Fruit fly (Drosophila melanogaster): ENCODE data around the gene CG4829.

CG4829 gene

DNA sequence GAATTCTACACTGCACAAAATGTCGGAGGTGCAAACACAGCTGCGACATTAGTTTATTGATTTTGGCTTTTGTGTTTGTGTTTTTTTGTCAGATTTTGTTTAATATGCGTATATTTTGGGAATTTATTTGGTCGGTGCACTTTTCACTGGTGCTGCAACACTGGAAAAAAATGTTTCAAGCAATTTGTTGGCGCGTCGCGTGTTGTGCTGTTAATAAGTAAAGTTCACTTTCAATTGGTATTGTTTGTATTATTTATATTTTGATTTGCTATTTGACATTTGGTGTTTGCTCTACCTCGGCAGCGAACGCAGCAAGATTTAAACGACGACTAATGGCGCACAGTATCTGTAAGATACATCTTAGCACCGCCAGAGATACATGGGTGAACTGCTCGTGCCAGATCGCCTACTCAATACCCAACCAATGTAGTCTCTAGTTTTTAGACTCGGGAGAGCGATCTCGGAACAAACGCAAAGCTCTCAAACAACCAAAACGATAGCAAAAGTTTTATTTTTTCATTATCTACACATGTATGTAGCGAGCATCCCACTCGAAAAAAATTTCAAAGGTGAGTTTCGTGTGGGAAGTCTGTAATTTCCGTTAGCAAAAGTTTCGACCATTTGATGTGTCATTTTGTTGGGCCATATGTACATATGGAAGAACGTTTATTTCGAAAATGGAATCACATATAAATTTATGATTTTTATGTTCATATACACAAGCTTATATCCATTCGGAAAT, 29.2 kb upstream of the CG4829 start (continued):
- TF ChIP-seq Deaf1 (tag; optimal IDR thresholded peaks at IDR 0.05) (peak; percentile 57), CG15514 (GFP tag; optimal IDR thresholded peaks at IDR 0.05) (peak; percentile 44), ssp (GFP tag; IDR thresholded peaks at IDR 0.05) (no peak), CG33213 (GFP tag; optimal IDR thresholded peaks at IDR 0.05) (no peak), NC2β (GFP tag; optimal IDR thresholded peaks at IDR 0.05) (no peak), CG17829 (tag; optimal IDR thresholded peaks at IDR 0.05) (no peak), pb (GFP tag; optimal IDR thresholded peaks at IDR 0.05) (no peak), cg (GFP tag; optimal IDR thresholded peaks at IDR 0.05) (no peak), CG43689 (GFP tag; IDR thresholded peaks at IDR 0.05) (no peak), CG31365 (tag; optimal IDR thresholded peaks at IDR 0.05) (peak; percentile 30), CG10462 (GFP tag; optimal IDR thresholded peaks at IDR 0.05) (no peak), fd3F (GFP tag; optimal IDR thresholded peaks at IDR 0.05) (no peak), CG10274 (GFP tag; optimal IDR thresholded peaks at IDR 0.05) (peak; percentile 10), CG17359 (tag; optimal IDR thresholded peaks at IDR 0.05) (peak; percentile 48), eve (GFP tag; optimal IDR thresholded peaks at IDR 0.05) (no peak), jing (GFP tag; optimal IDR thresholded peaks at IDR 0.05) (no peak), toy (GFP tag; IDR thresholded peaks at IDR 0.05) (no peak), NFAT (GFP tag; IDR thresholded peaks at IDR 0.05) (0 out of 2 replicates have a peak, but pooled peaks have one; percentile 23), Atf-2 (GFP tag; optimal IDR thresholded peaks at IDR 0.05) (peak; percentile 60), rib (GFP tag; IDR thresholded peaks at IDR 0.05) (no peak), CG13296 (GFP tag; optimal IDR thresholded peaks at IDR 0.05) (peak; percentile 5), CG15601 (tag; optimal IDR thresholded peaks at IDR 0.05) (no peak), CG9797 (GFP tag; optimal IDR thresholded peaks at IDR 0.05) (no peak), CrebB (tag; optimal IDR thresholded peaks at IDR 0.05) (no peak), btn (GFP tag; optimal IDR thresholded peaks at IDR 0.05) (peak; percentile 26), croc (GFP tag; conservative IDR thresholded peaks at IDR 0.05) (peak; percentile 30; the same call in 1 of the 3 replicates), CG5953 (GFP tag; IDR thresholded peaks at IDR 0.05) (no peak), dysf (GFP tag; IDR thresholded peaks at IDR 0.05) (peak; percentile 75), hbn (GFP tag; IDR thresholded peaks at IDR 0.05; ENCODE audit: partially characterized antibody) (no peak), her (GFP tag; optimal IDR thresholded peaks at IDR 0.05) (peak; percentile 5), amos (GFP tag; IDR thresholded peaks at IDR 0.05; ENCODE audit: partially characterized antibody) (no peak; the same call in 1 of the 2 replicates), BtbVII (GFP tag; optimal IDR thresholded peaks at IDR 0.05) (peak; percentile 54), slou (GFP tag; optimal IDR thresholded peaks at IDR 0.05) (peak; percentile 35), unc-4 (GFP tag; IDR thresholded peaks at IDR 0.05; ENCODE audit: partially characterized antibody) (no peak), stc (GFP tag; IDR thresholded peaks at IDR 0.05) (peak; percentile 60; the same call in 1 of the 2 replicates), ash1 (GFP tag; optimal IDR thresholded peaks at IDR 0.05) (no peak), inv (GFP tag; IDR thresholded peaks at IDR 0.05; ENCODE audit: partially characterized antibody) (no peak), lmd (GFP tag; IDR thresholded peaks at IDR 0.05) (peak; percentile 57), row (GFP tag; IDR thresholded peaks at IDR 0.05) (peak; percentile 52), oc (tag; optimal IDR thresholded peaks at IDR 0.05) (no peak), Mes4 (GFP tag; optimal IDR thresholded peaks at IDR 0.05) (peak; percentile 36)

Measured in whole organism, embryonic.